Fruit fly (Drosophila melanogaster) whole organism, embryonic: ENCODE measurements around the gene CG5969.

Source experiments
- B-H1 ChIP-seq: fragments of 200-800 bp; sonication (Bioruptor generic); IDR thresholded peaks from 3 replicates; pipeline ENCODE4 v1.3.6; 2022; ENCODE audit warnings: missing biosample characterization, missing genetic modification characterization
- BtbVII ChIP-seq: fragments of 200-800 bp; sonication (Bioruptor generic); optimal IDR thresholded peaks from 3 replicates; lab custom pipeline; 2017; ENCODE audit warnings: missing biosample characterization, mild to moderate bottlenecking, missing genetic modification characterization
- Bteb2 ChIP-seq: fragments of 200-800 bp; sonication (Bioruptor generic); optimal IDR thresholded peaks from 2 replicates; lab custom pipeline; 2016; ENCODE audit warnings: missing biosample characterization, missing genetic modification characterization
- C15 ChIP-seq: fragments of 200-800 bp; sonication (Bioruptor generic); IDR thresholded peaks from 3 replicates; pipeline ENCODE4 v1.3.6; 2022; ENCODE audit warnings: missing biosample characterization, missing genetic modification characterization
- CG10267 ChIP-seq: fragments of 200-800 bp; sonication (Bioruptor generic); optimal IDR thresholded peaks from 2 replicates; lab custom pipeline; 2018; ENCODE audit warnings: missing biosample characterization, mild to moderate bottlenecking, missing genetic modification characterization, moderate library complexity
- CG10321 ChIP-seq: fragments of 200-800 bp; sonication (Bioruptor generic); IDR thresholded peaks from 2 replicates; pipeline ENCODE4 v1.3.6; 2022; ENCODE audit warnings: missing biosample characterization, missing genetic modification characterization
- CG10431 ChIP-seq: fragments of 200-800 bp; sonication (Bioruptor generic); optimal IDR thresholded peaks from 3 replicates; lab custom pipeline; 2018; ENCODE audit warnings: missing biosample characterization, mild to moderate bottlenecking, missing genetic modification characterization
- CG14710 ChIP-seq: fragments of 200-800 bp; sonication (Bioruptor generic); optimal IDR thresholded peaks from 3 replicates; lab custom pipeline; 2019; ENCODE audit warnings: missing biosample characterization, mild to moderate bottlenecking, missing genetic modification characterization, moderate library complexity
- CG15696 ChIP-seq: fragments of 200-800 bp; sonication (Bioruptor generic); optimal IDR thresholded peaks from 2 replicates; lab custom pipeline; 2019; ENCODE audit warnings: missing biosample characterization, mild to moderate bottlenecking, missing genetic modification characterization, moderate library complexity
- CG1792 ChIP-seq: fragments of 200-800 bp; sonication (Bioruptor generic); optimal IDR thresholded peaks from 2 replicates; lab custom pipeline; 2016; ENCODE audit warnings: missing biosample characterization, missing genetic modification characterization
- CG3065 ChIP-seq: fragments of 200-800 bp; sonication (Bioruptor generic); optimal IDR thresholded peaks from 2 replicates; lab custom pipeline; 2016; ENCODE audit warnings: missing biosample characterization, missing genetic modification characterization
- CG31224 ChIP-seq: fragments of 200-800 bp; sonication (Bioruptor generic); IDR thresholded peaks from 2 replicates; pipeline ENCODE4 v1.3.6; 2022; ENCODE audit warnings: missing biosample characterization, missing genetic modification characterization
- CG34376 ChIP-seq: fragments of 200-800 bp; sonication (Bioruptor generic); optimal IDR thresholded peaks from 2 replicates; lab custom pipeline; 2018; ENCODE audit warnings: missing biosample characterization, mild to moderate bottlenecking, missing genetic modification characterization
- CG5953 ChIP-seq: fragments of 200-800 bp; sonication (Bioruptor generic); IDR thresholded peaks from 2 replicates; pipeline ENCODE4 v1.3.6; 2022; ENCODE audit warnings: missing biosample characterization, missing genetic modification characterization
- CG6175 ChIP-seq: fragments of 200-800 bp; sonication (Bioruptor generic); IDR thresholded peaks from 3 replicates; pipeline ENCODE4 v1.3.6; 2022; ENCODE audit warnings: missing biosample characterization, missing genetic modification characterization
- CG6254 ChIP-seq: fragments of 200-800 bp; sonication (Bioruptor generic); optimal IDR thresholded peaks from 3 replicates; lab custom pipeline; 2017; ENCODE audit warnings: mild to moderate bottlenecking, missing biosample characterization, missing genetic modification reagents, missing genetic modification characterization
- CG7357 ChIP-seq: fragments of 200-800 bp; sonication (Bioruptor generic); IDR thresholded peaks from 3 replicates; pipeline ENCODE4 v1.3.6; 2022; ENCODE audit warnings: missing biosample characterization, missing genetic modification characterization
- CG7372 ChIP-seq: fragments of 200-800 bp; sonication (Bioruptor generic); IDR thresholded peaks from 2 replicates; pipeline ENCODE4 v1.3.6; 2022; ENCODE audit warnings: missing biosample characterization, missing genetic modification characterization
- CG7839 ChIP-seq: fragments of 200-800 bp; sonication (Bioruptor generic); optimal IDR thresholded peaks from 3 replicates; lab custom pipeline; 2018; ENCODE audit warnings: missing biosample characterization, mild to moderate bottlenecking, missing genetic modification characterization, moderate library complexity
- CG8388 ChIP-seq: fragments of 200-800 bp; sonication (Bioruptor generic); optimal IDR thresholded peaks from 2 replicates; lab custom pipeline; 2019; ENCODE audit warnings: missing biosample characterization, mild to moderate bottlenecking, missing genetic modification characterization, moderate library complexity
- CG9609 ChIP-seq: fragments of 200-800 bp; sonication (Bioruptor generic); optimal IDR thresholded peaks from 3 replicates; lab custom pipeline; 2016; ENCODE audit warnings: missing biosample characterization, missing genetic modification characterization
- D ChIP-seq, 2 experiments: fragments of 200-800 bp in 1 of 2; fragments of >200 bp in 1 of 2; sonication (Bioruptor generic) in 1 of 2; optimal IDR thresholded peaks; 2 replicates in 1 of 2; 3 replicates in 1 of 2; lab custom pipeline; 2017; ENCODE audit warnings: mild to moderate bottlenecking in 1 of 2, missing biosample characterization in 1 of 2, missing genetic modification characterization in 1 of 2, missing genetic modification reagents in 1 of 2
- ERR ChIP-seq: fragments of 200-800 bp; sonication (Bioruptor generic); optimal IDR thresholded peaks from 2 replicates; lab custom pipeline; 2016; ENCODE audit warnings: missing biosample characterization, missing genetic modification characterization
- Ets65A ChIP-seq: fragments of 200-800 bp; sonication (Bioruptor generic); peaks from one replicate; lab custom pipeline; 2016; ENCODE audit warnings: missing biosample characterization, missing genetic modification characterization
- HLH54F ChIP-seq: fragments of 200-800 bp; sonication (Bioruptor generic); optimal IDR thresholded peaks from 3 replicates; lab custom pipeline; 2016; ENCODE audit warnings: missing biosample characterization, missing genetic modification characterization
- Hr78 ChIP-seq, 2 experiments: fragments of 200-800 bp in 1 of 2; fragments of >200 bp in 1 of 2; sonication (Bioruptor generic) in 1 of 2; optimal IDR thresholded peaks; 2 replicates each; lab custom pipeline; 2017 to 2019; ENCODE audit warnings: missing biosample characterization in 2 of 2, missing genetic modification characterization in 2 of 2, mild to moderate bottlenecking in 1 of 2, moderate library complexity in 1 of 2
- Meics ChIP-seq: fragments of 200-800 bp; sonication (Bioruptor generic); optimal IDR thresholded peaks from 2 replicates; lab custom pipeline; 2017; ENCODE audit warnings: missing biosample characterization, mild to moderate bottlenecking, missing genetic modification characterization
- Myb ChIP-seq: fragments of 200-800 bp; sonication (Bioruptor generic); optimal IDR thresholded peaks from 2 replicates; lab custom pipeline; 2016; ENCODE audit warnings: missing biosample characterization, missing genetic modification characterization
- NC2α ChIP-seq: fragments of 200-800 bp; sonication (Bioruptor generic); optimal IDR thresholded peaks from 2 replicates; lab custom pipeline; 2016; ENCODE audit warnings: missing biosample characterization, missing genetic modification characterization
- Opbp ChIP-seq: fragments of 200-800 bp; sonication (Bioruptor generic); IDR thresholded peaks from 3 replicates; pipeline ENCODE4 v1.3.6; 2022; ENCODE audit warnings: missing biosample characterization, missing genetic modification characterization; ENCODE audit not compliant: partially characterized antibody
- Six4 ChIP-seq: fragments of 200-800 bp; sonication (Bioruptor generic); optimal IDR thresholded peaks from 2 replicates; lab custom pipeline; 2016; ENCODE audit warnings: missing biosample characterization, missing genetic modification characterization
- Sry-δ ChIP-seq: fragments of 200-800 bp; sonication (Bioruptor generic); optimal IDR thresholded peaks from 2 replicates; lab custom pipeline; 2016; ENCODE audit warnings: missing biosample characterization, missing genetic modification characterization
- ab ChIP-seq: fragments of 200-800 bp; sonication (Bioruptor generic); optimal IDR thresholded peaks from 2 replicates; lab custom pipeline; 2016; ENCODE audit warnings: missing biosample characterization, missing genetic modification characterization
- ap ChIP-seq: fragments of 200-800 bp; sonication (Bioruptor generic); IDR thresholded peaks from 2 replicates; pipeline ENCODE4 v1.3.6; 2022; ENCODE audit warnings: missing biosample characterization, missing genetic modification characterization
- danr ChIP-seq: fragments of 200-800 bp; sonication (Bioruptor generic); IDR thresholded peaks from 2 replicates; pipeline ENCODE4 v1.3.6; 2022; ENCODE audit warnings: missing biosample characterization, missing genetic modification characterization
- dimm ChIP-seq: fragments of 200-800 bp; sonication (Bioruptor generic); IDR thresholded peaks from 2 replicates; pipeline ENCODE4 v1.3.6; 2022; ENCODE audit warnings: missing biosample characterization, missing genetic modification characterization
- disco-r ChIP-seq: fragments of 200-800 bp; sonication (Bioruptor generic); optimal IDR thresholded peaks from 2 replicates; lab custom pipeline; 2016; ENCODE audit warnings: missing biosample characterization, missing genetic modification characterization
- ems ChIP-seq: fragments of 200-800 bp; sonication (Bioruptor generic); optimal IDR thresholded peaks from 3 replicates; lab custom pipeline; 2016; ENCODE audit warnings: missing biosample characterization, missing genetic modification characterization
- ewg ChIP-seq: fragments of 200-800 bp; sonication (Bioruptor generic); optimal IDR thresholded peaks from 3 replicates; lab custom pipeline; 2017; ENCODE audit warnings: mild to moderate bottlenecking, missing biosample characterization, missing genetic modification reagents, missing genetic modification characterization
- fd96Cb ChIP-seq: fragments of 200-800 bp; sonication (Bioruptor generic); optimal IDR thresholded peaks from 2 replicates; lab custom pipeline; 2018; ENCODE audit warnings: missing biosample characterization, mild to moderate bottlenecking, missing genetic modification characterization, moderate library complexity
- kay ChIP-seq: fragments of 200-800 bp; sonication (Bioruptor generic); optimal IDR thresholded peaks from 2 replicates; lab custom pipeline; 2016; ENCODE audit warnings: missing biosample characterization, missing genetic modification characterization
- ken ChIP-seq: fragments of 200-800 bp; sonication (Bioruptor generic); IDR thresholded peaks from 3 replicates; pipeline ENCODE4 v1.3.6; 2022; ENCODE audit warnings: missing biosample characterization, missing genetic modification characterization
- lbe ChIP-seq: fragments of 200-800 bp; sonication (Bioruptor generic); optimal IDR thresholded peaks from 2 replicates; lab custom pipeline; 2016; ENCODE audit warnings: missing biosample characterization, mild to moderate bottlenecking, missing genetic modification characterization
- lov ChIP-seq, 2 experiments: fragments of 200-800 bp in 1 of 2; fragments of >200 bp in 1 of 2; sonication (Bioruptor generic) in 1 of 2; IDR thresholded peaks in 1 of 2; optimal IDR thresholded peaks in 1 of 2; 2 replicates in 1 of 2; 3 replicates in 1 of 2; pipeline versions ENCODE4 v1.3.6 to Lab custom; 2017 to 2022; ENCODE audit warnings: missing biosample characterization in 1 of 2, missing genetic modification characterization in 1 of 2
- pnt ChIP-seq: fragments of 200-800 bp; sonication (Bioruptor generic); optimal IDR thresholded peaks from 3 replicates; lab custom pipeline; 2016; ENCODE audit warnings: missing biosample characterization, missing genetic modification characterization
- psq ChIP-seq: fragments of 200-800 bp; sonication (Bioruptor generic); optimal IDR thresholded peaks from 2 replicates; lab custom pipeline; 2017; ENCODE audit warnings: missing biosample characterization, missing genetic modification characterization
- repo ChIP-seq: fragments of 200-800 bp; sonication (Bioruptor generic); optimal IDR thresholded peaks from 2 replicates; lab custom pipeline; 2016; ENCODE audit warnings: missing biosample characterization, missing genetic modification characterization
- sug ChIP-seq: fragments of 200-800 bp; optimal IDR thresholded peaks from 2 replicates; lab custom pipeline; 2019; ENCODE audit warnings: missing biosample characterization, mild to moderate bottlenecking, missing genetic modification characterization, moderate library complexity
- tin ChIP-seq: fragments of 200-800 bp; sonication (Bioruptor generic); optimal IDR thresholded peaks from 3 replicates; lab custom pipeline; 2016; ENCODE audit warnings: missing biosample characterization, missing genetic modification characterization
- unpg ChIP-seq: fragments of 200-800 bp; sonication (Bioruptor generic); optimal IDR thresholded peaks from 3 replicates; lab custom pipeline; 2018; ENCODE audit warnings: missing biosample characterization, mild to moderate bottlenecking, missing genetic modification characterization, moderate library complexity

CG5969 gene

dm6 chr3L:20474789-20475208, 1.2 kb downstream of the CG5969 start (continued):
- TF ChIP-seq CG10431 (GFP tag; lab: Kevin White, UChicago) = peak; percentile 33
- peak; percentile 79 for TF ChIP-seq pnt (GFP tag; lab: Kevin White, UChicago)
- TF ChIP-seq Hr78 (GFP tag; optimal IDR thresholded peaks at IDR 0.05; lab: Kevin White, UChicago) = peak in 1 of 2 experiments; percentile 69
- TF ChIP-seq CG8388 = peak; percentile 78
- peak; percentile 86 for TF ChIP-seq sug
- TF ChIP-seq Ets65A (GFP tag; lab: Kevin White, UChicago) = peak; percentile 98
- peak; percentile 82 for TF ChIP-seq fd96Cb (tag; lab: Kevin White, UChicago)
- TF ChIP-seq CG6254 = peak; percentile 59
- TF ChIP-seq CG1792 (GFP tag; lab: Kevin White, UChicago) = peak; percentile 75
- peak; percentile 84 for TF ChIP-seq Bteb2 (GFP tag; lab: Kevin White, UChicago)
- TF ChIP-seq D (optimal IDR thresholded peaks at IDR 0.05; lab: Kevin White, UChicago) = no peak
- TF ChIP-seq D (GFP tag; optimal IDR thresholded peaks at IDR 0.05; lab: Kevin White, UChicago) = peak; percentile 72
- TF ChIP-seq Opbp = no peak
- peak; percentile 84 for TF ChIP-seq CG9609 (GFP tag; lab: Kevin White, UChicago)
- peak; percentile 83 for TF ChIP-seq Six4 (GFP tag; lab: Kevin White, UChicago)
- peak; percentile 68 for TF ChIP-seq ewg (GFP tag; lab: Kevin White, UChicago)
- peak; percentile 60 for TF ChIP-seq ERR
- peak; percentile 82 for TF ChIP-seq CG10267 (tag; lab: Kevin White, UChicago)
- peak; percentile 73 for TF ChIP-seq CG3065 (GFP tag; lab: Kevin White, UChicago)
- peak; percentile 81 for TF ChIP-seq repo (GFP tag; lab: Kevin White, UChicago)
- TF ChIP-seq CG5953 = no peak
- peak; percentile 84 for TF ChIP-seq BtbVII (GFP tag; lab: Kevin White, UChicago)
- peak; percentile 86 for TF ChIP-seq unpg (GFP tag; lab: Kevin White, UChicago)
- TF ChIP-seq lov (optimal IDR thresholded peaks at IDR 0.05; lab: Kevin White, UChicago) = no peak
- TF ChIP-seq lov (GFP tag; IDR thresholded peaks at IDR 0.05; lab: Robert Waterston, UW) = no peak
- peak; percentile 48 for TF ChIP-seq Sry-δ (GFP tag; lab: Kevin White, UChicago)
- peak; percentile 90 for TF ChIP-seq Meics (GFP tag; lab: Kevin White, UChicago)
- no peak for TF ChIP-seq ap
- peak; percentile 80 for TF ChIP-seq CG14710 (tag; lab: Kevin White, UChicago)
- no peak for TF ChIP-seq CG6175 (GFP tag; lab: Robert Waterston, UW)
- peak; percentile 82 for TF ChIP-seq psq (GFP tag; lab: Kevin White, UChicago)
- TF ChIP-seq kay (GFP tag; lab: Kevin White, UChicago) = peak; percentile 76
- TF ChIP-seq ken (GFP tag; lab: Robert Waterston, UW) = no peak
- TF ChIP-seq danr = no peak
- peak; percentile 74 for TF ChIP-seq ems (GFP tag; lab: Kevin White, UChicago)
- peak; percentile 71 for TF ChIP-seq lbe
- TF ChIP-seq disco-r (GFP tag; lab: Kevin White, UChicago) = peak; percentile 29
- TF ChIP-seq tin (GFP tag; lab: Kevin White, UChicago) = peak; percentile 95
- TF ChIP-seq ab (GFP tag; lab: Kevin White, UChicago) = peak; percentile 53
- TF ChIP-seq HLH54F = peak; percentile 94
- TF ChIP-seq CG10321 (GFP tag; lab: Robert Waterston, UW) = no peak
- no peak for TF ChIP-seq CG31224 (GFP tag; lab: Robert Waterston, UW)
- peak; percentile 73 for TF ChIP-seq CG7357 (GFP tag; lab: Robert Waterston, UW)
- TF ChIP-seq Myb (GFP tag; lab: Kevin White, UChicago) = peak; percentile 76
- peak; percentile 84 for TF ChIP-seq CG34376
- no peak for TF ChIP-seq dimm (GFP tag; lab: Robert Waterston, UW)
- TF ChIP-seq B-H1 (GFP tag; lab: Robert Waterston, UW) = no peak
- TF ChIP-seq CG7372 (GFP tag; lab: Robert Waterston, UW) = no peak
- peak; percentile 70 for TF ChIP-seq CG15696 (tag; lab: Kevin White, UChicago)
- TF ChIP-seq C15 = no peak
- TF ChIP-seq NC2α (GFP tag; lab: Kevin White, UChicago) = peak; percentile 53
- TF ChIP-seq CG7839 (tag; lab: Kevin White, UChicago) = peak; percentile 85
